Worm (Caenorhabditis elegans): ENCODE data around the gene slc-25A32.
A peak's percentile ranks its signal among the peaks of the same experiment; 100 is the strongest.

The slc-25A32 gene

ce11 chrII:8276057-8276456, at the start of gene slc-25A32, which contains the start of gene gei-14:
Gene slc-25A32 (plus strand): TSS chrII:8276298.
Gene gei-14 (minus strand): TSS chrII:8276231.
- TF ChIP-seq R02D3.7 (tag; optimal IDR thresholded peaks at IDR 0.05) (peak; percentile 94), nfya-1 (tag; optimal IDR thresholded peaks at IDR 0.05; ENCODE audit: insufficient read depth) (peak; percentile 56), ZK546.5 (tag; optimal IDR thresholded peaks at IDR 0.05) (no peak), unc-39 (tag; optimal IDR thresholded peaks at IDR 0.05) (no peak), egl-5 (tag; optimal IDR thresholded peaks at IDR 0.05) (peak; percentile 50), lin-15B (tag; optimal IDR thresholded peaks at IDR 0.05) (peak; percentile 67)

ce11 chrII:8226475-8226874, 49.6 kb upstream of the slc-25A32 start:
- TF ChIP-seq pqm-1 (tag; optimal IDR thresholded peaks at IDR 0.05) (peak; percentile 83), lin-39 (tag; optimal IDR thresholded peaks at IDR 0.05) (no peak), elt-2 (tag; optimal IDR thresholded peaks at IDR 0.05) (peak; percentile 95), unc-62 (GFP tag; optimal IDR thresholded peaks at IDR 0.05) (no peak), ceh-28 (tag; optimal IDR thresholded peaks at IDR 0.05) (peak; percentile 22), egl-5 (tag; optimal IDR thresholded peaks at IDR 0.05) (no peak), fos-1 (tag; optimal IDR thresholded peaks at IDR 0.05) (no peak), nfya-1 (tag; optimal IDR thresholded peaks at IDR 0.05; ENCODE audit: insufficient read depth) (no peak), nhr-76 (tag; optimal IDR thresholded peaks at IDR 0.05) (no peak), pha-4 (tag; optimal IDR thresholded peaks at IDR 0.05) (peak; percentile 68), ZK546.5 (tag; optimal IDR thresholded peaks at IDR 0.05) (no peak), lsy-12 (tag; optimal IDR thresholded peaks at IDR 0.05) (no peak)

ce11 chrII:8230976-8231375, 45.1 kb upstream of the slc-25A32 start, which contains the start of gene M110.9:
Gene M110.9 (plus strand): TSS chrII:8231276.
- no peak for TF ChIP-seq nhr-11 (tag; optimal IDR thresholded peaks at IDR 0.05)
- no peak for TF ChIP-seq egl-27 (tag; optimal IDR thresholded peaks at IDR 0.05)
- TF ChIP-seq pqm-1 (tag; optimal IDR thresholded peaks at IDR 0.05): no peak
- no peak for TF ChIP-seq nhr-43 (tag; optimal IDR thresholded peaks at IDR 0.05; ENCODE audit: poor library complexity, severe bottlenecking)
- no peak for TF ChIP-seq mdl-1 (tag; optimal IDR thresholded peaks at IDR 0.05)
- no peak for TF ChIP-seq nhr-76 (tag; optimal IDR thresholded peaks at IDR 0.05)

ce11 chrII:8232489-8232888, 43.6 kb upstream of the slc-25A32 start, which contains the start of gene M110.7:
Gene M110.7 (plus strand): TSS chrII:8232789.
- TF ChIP-seq nhr-11 (tag; optimal IDR thresholded peaks at IDR 0.05): no peak
- TF ChIP-seq pha-4 (tag; optimal IDR thresholded peaks at IDR 0.05): no peak
- no peak for TF ChIP-seq nhr-77 (tag; optimal IDR thresholded peaks at IDR 0.05)

ce11 chrII:8238155-8238554, 37.9 kb upstream of the slc-25A32 start, which contains the start of gene nlp-5:
Gene nlp-5 (plus strand): TSS chrII:8238455.
- TF ChIP-seq ceh-9 (tag; optimal IDR thresholded peaks at IDR 0.05): no peak
- no peak for TF ChIP-seq ceh-16 (tag; optimal IDR thresholded peaks at IDR 0.05)
- TF ChIP-seq nhr-11 (tag; optimal IDR thresholded peaks at IDR 0.05): no peak
- TF ChIP-seq ceh-28 (tag; optimal IDR thresholded peaks at IDR 0.05): no peak
- TF ChIP-seq zag-1 (tag; optimal IDR thresholded peaks at IDR 0.05): no peak
- TF ChIP-seq egl-5 (tag; optimal IDR thresholded peaks at IDR 0.05): no peak
- no peak for TF ChIP-seq pqm-1 (tag; optimal IDR thresholded peaks at IDR 0.05)
- TF ChIP-seq R02D3.7 (tag; optimal IDR thresholded peaks at IDR 0.05): no peak
- no peak for TF ChIP-seq skn-1 (tag; optimal IDR thresholded peaks at IDR 0.05)
- TF ChIP-seq unc-39 (tag; optimal IDR thresholded peaks at IDR 0.05): no peak

ce11 chrII:8246476-8246875, 29.6 kb upstream of the slc-25A32 start, which contains the start of gene F35C11.3:
Gene F35C11.3 (plus strand): TSS chrII:8246776.
- no peak for TF ChIP-seq nhr-67 (tag; optimal IDR thresholded peaks at IDR 0.05)
- no peak for TF ChIP-seq nhr-77 (tag; optimal IDR thresholded peaks at IDR 0.05)

ce11 chrII:8248745-8249144, 27.4 kb upstream of the slc-25A32 start, which contains the start of the genes F35C11.2 and F35C11.4:
Gene F35C11.2 (minus strand): TSS chrII:8248834.
Gene F35C11.4 (plus strand): TSS chrII:8249004.
- no peak for TF ChIP-seq nhr-237 (tag; optimal IDR thresholded peaks at IDR 0.05)
- TF ChIP-seq nhr-43 (tag; optimal IDR thresholded peaks at IDR 0.05; ENCODE audit: poor library complexity, severe bottlenecking): no peak
- no peak for TF ChIP-seq nhr-12 (tag; optimal IDR thresholded peaks at IDR 0.05)
- no peak for TF ChIP-seq ceh-28 (tag; optimal IDR thresholded peaks at IDR 0.05)
- no peak for TF ChIP-seq fkh-2 (tag; optimal IDR thresholded peaks at IDR 0.05)
- TF ChIP-seq ceh-16 (tag; optimal IDR thresholded peaks at IDR 0.05): no peak
- peak; percentile 85 for TF ChIP-seq pha-4 (tag; optimal IDR thresholded peaks at IDR 0.05)
- TF ChIP-seq eor-1 (tag; optimal IDR thresholded peaks at IDR 0.05): no peak
- no peak for TF ChIP-seq nhr-23 (tag; optimal IDR thresholded peaks at IDR 0.05)
- no peak for TF ChIP-seq elt-3 (tag; optimal IDR thresholded peaks at IDR 0.05)
- TF ChIP-seq ZK546.5 (tag; optimal IDR thresholded peaks at IDR 0.05): no peak
- TF ChIP-seq skn-1 (tag; optimal IDR thresholded peaks at IDR 0.05): no peak
- TF ChIP-seq hmg-11 (tag; optimal IDR thresholded peaks at IDR 0.05): no peak
- TF ChIP-seq mdl-1 (tag; optimal IDR thresholded peaks at IDR 0.05): no peak
- TF ChIP-seq jun-1 (tag; optimal IDR thresholded peaks at IDR 0.05): peak; percentile 5
- TF ChIP-seq ztf-4 (tag; optimal IDR thresholded peaks at IDR 0.05): no peak
- TF ChIP-seq fos-1 (tag; optimal IDR thresholded peaks at IDR 0.05): no peak
- TF ChIP-seq pqm-1 (tag; optimal IDR thresholded peaks at IDR 0.05): peak; percentile 86
- TF ChIP-seq nhr-76 (tag; optimal IDR thresholded peaks at IDR 0.05): no peak
- no peak for TF ChIP-seq R02D3.7 (tag; optimal IDR thresholded peaks at IDR 0.05)
- no peak for TF ChIP-seq fkh-10 (GFP tag; optimal IDR thresholded peaks at IDR 0.05)
- peak; percentile 75 for TF ChIP-seq elt-2 (tag; optimal IDR thresholded peaks at IDR 0.05)
- no peak for TF ChIP-seq unc-62 (GFP tag; optimal IDR thresholded peaks at IDR 0.05)
- no peak for TF ChIP-seq mml-1 (tag; optimal IDR thresholded peaks at IDR 0.05)
- no peak for TF ChIP-seq ceh-9 (tag; optimal IDR thresholded peaks at IDR 0.05)
- TF ChIP-seq sea-2 (GFP tag; optimal IDR thresholded peaks at IDR 0.05): no peak
